Worm (Caenorhabditis elegans): ENCODE measurements around the gene mut-14.

DNA sequence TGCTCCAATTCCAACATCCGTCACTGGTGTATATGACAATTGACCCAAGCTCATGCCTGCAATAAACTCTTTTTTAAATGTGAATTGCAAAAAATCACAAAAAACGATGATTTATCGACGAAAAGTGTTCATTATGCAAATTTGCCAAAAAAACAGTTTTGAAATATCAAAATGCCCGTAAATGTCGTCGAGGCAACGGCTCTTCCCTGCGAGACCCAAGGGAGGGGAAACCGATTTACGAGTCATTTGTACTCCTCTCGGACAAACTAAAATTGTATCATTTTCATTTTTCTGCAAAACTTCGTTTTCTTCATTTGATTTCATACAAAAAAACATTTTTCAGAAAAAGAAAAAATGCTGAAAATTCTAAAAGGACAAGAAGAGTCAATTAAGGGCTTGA is 24.0 kb upstream of the mut-14 start, which contains the start of the genes hmgs-1 and F25B4.4:
- TF ChIP-seq ama-1 (optimal IDR thresholded peaks at IDR 0.05): no peak
- TF ChIP-seq ceh-36 (tag; optimal IDR thresholded peaks at IDR 0.05): no peak
- TF ChIP-seq B0310.2 (tag; optimal IDR thresholded peaks at IDR 0.05): no peak
